Fruit fly (Drosophila melanogaster) whole organism, wandering third instar larva: ENCODE results near the gene CG12994.
A peak's percentile ranks its signal among the peaks of the same experiment; 100 is the strongest.

Experiments
- Hnf4 ChIP-seq: fragments of 200-800 bp; sonication (Bioruptor generic); optimal IDR thresholded peaks from 2 replicates; lab custom pipeline; 2016; ENCODE audit warnings: missing biosample characterization, mild to moderate bottlenecking, missing genetic modification characterization
- Rel ChIP-seq, 2 experiments: fragments of 200-800 bp; sonication (Bioruptor generic) in 1 of 2; optimal IDR thresholded peaks; 2 replicates in 1 of 2; 3 replicates in 1 of 2; lab custom pipeline; 2016 to 2019; ENCODE audit warnings: mild to moderate bottlenecking in 2 of 2, missing biosample characterization in 2 of 2, missing genetic modification characterization in 2 of 2, moderate library complexity in 1 of 2
- br ChIP-seq: fragments of 200-800 bp; sonication (Bioruptor generic); optimal IDR thresholded peaks from 2 replicates; lab custom pipeline; 2016; ENCODE audit warnings: missing biosample characterization, missing genetic modification characterization
- ey ChIP-seq: fragments of 200-800 bp; sonication (Bioruptor generic); optimal IDR thresholded peaks from 2 replicates; lab custom pipeline; 2016; ENCODE audit warnings: missing biosample characterization, missing genetic modification characterization
- foxo ChIP-seq, 2 experiments: fragments of 200-800 bp; sonication (Bioruptor generic); optimal IDR thresholded peaks; 2 replicates in 1 of 2; 3 replicates in 1 of 2; lab custom pipeline; 2016 to 2017; ENCODE audit warnings: missing biosample characterization in 2 of 2, missing genetic modification characterization in 2 of 2

- TF ChIP-seq foxo (GFP tag; optimal IDR thresholded peaks at IDR 0.05; lab: Kevin White, UChicago) = peak in 1 of 2 experiments; percentile 25
- TF ChIP-seq ey (GFP tag; lab: Kevin White, UChicago) = no peak
- no peak for TF ChIP-seq Rel (GFP tag; optimal IDR thresholded peaks at IDR 0.05; lab: Kevin White, UChicago)
- no peak for TF ChIP-seq Rel (tag; optimal IDR thresholded peaks at IDR 0.05; lab: Kevin White, UChicago)
- no peak for TF ChIP-seq br
- TF ChIP-seq Hnf4 (GFP tag; lab: Kevin White, UChicago) = no peak
Observed at dm6 chrX:17484152-17484807, 40.5 kb upstream of the CG12994 start.
